Worm (Caenorhabditis elegans): ENCODE measurements around the gene his-31.

his-31 gene

ce11 chrIV:8339636-8340035 lies 5.9 kb upstream of the his-31 start, which contains the start of gene lgc-6:
TSS of gene lgc-6 (plus strand) at chrIV:8339936.
- TF ChIP-seq lin-13 (GFP tag; optimal IDR thresholded peaks at IDR 0.05) (no peak), vab-15 (tag; optimal IDR thresholded peaks at IDR 0.05) (no peak), fkh-4 (tag; optimal IDR thresholded peaks at IDR 0.05; ENCODE audit: borderline replicate concordance) (no peak), unc-30 (tag; optimal IDR thresholded peaks at IDR 0.05) (no peak), nhr-71 (tag; optimal IDR thresholded peaks at IDR 0.05) (no peak), isw-1 (GFP tag; IDR thresholded peaks at IDR 0.05) (no peak), nhr-77 (tag; optimal IDR thresholded peaks at IDR 0.05) (no peak), C16A3.4 (tag; optimal IDR thresholded peaks at IDR 0.05) (no peak), mef-2 (tag; optimal IDR thresholded peaks at IDR 0.05) (no peak), pag-3 (tag; optimal IDR thresholded peaks at IDR 0.05; ENCODE audit: borderline replicate concordance, insufficient read depth) (no peak), nhr-84 (tag; optimal IDR thresholded peaks at IDR 0.05) (no peak), hlh-4 (tag; optimal IDR thresholded peaks at IDR 0.05) (no peak)

ce11 chrIV:8333988-8334863 lies 443 bp upstream of the his-31 start, which contains the start of gene his-32:
TSS of gene his-32 (plus strand) at chrIV:8334305.
- TF ChIP-seq jun-1 (tag; optimal IDR thresholded peaks at IDR 0.05) (no peak), C16A3.4 (tag; optimal IDR thresholded peaks at IDR 0.05) (peak; percentile 61), elt-3 (tag; optimal IDR thresholded peaks at IDR 0.05) (peak in 1 of 6 experiments; percentile 47), lin-14 (GFP tag; optimal IDR thresholded peaks at IDR 0.05) (peak; percentile 75), mep-1 (tag; optimal IDR thresholded peaks at IDR 0.05) (peak; percentile 80), rnt-1 (tag; optimal IDR thresholded peaks at IDR 0.05) (peak; percentile 58), zip-4 (GFP tag; optimal IDR thresholded peaks at IDR 0.05) (no peak), lin-35 (GFP tag; optimal IDR thresholded peaks at IDR 0.05) (peak in 1 of 2 experiments; percentile 18), lin-13 (GFP tag; optimal IDR thresholded peaks at IDR 0.05) (peak; percentile 55), efl-3 (GFP tag; optimal IDR thresholded peaks at IDR 0.05) (peak; percentile 82), nhr-28 (tag; optimal IDR thresholded peaks at IDR 0.05) (no peak), skn-1 (tag; optimal IDR thresholded peaks at IDR 0.05) (no peak), xbp-1 (tag; optimal IDR thresholded peaks at IDR 0.05) (peak; percentile 39), ztf-4 (tag; optimal IDR thresholded peaks at IDR 0.05) (peak; percentile 72), nhr-47 (tag; optimal IDR thresholded peaks at IDR 0.05) (peak; percentile 62), nhr-90 (tag; optimal IDR thresholded peaks at IDR 0.05; ENCODE audit: poor library complexity) (peak; percentile 59), egl-13 (tag; optimal IDR thresholded peaks at IDR 0.05) (no peak), grh-1 (GFP tag; IDR thresholded peaks at IDR 0.05) (peak; percentile 21; the same call in 1 of the 2 replicates), sptf-1 (tag; optimal IDR thresholded peaks at IDR 0.05) (no peak), lsy-2 (tag; optimal IDR thresholded peaks at IDR 0.05) (peak in 1 of 2 experiments; percentile 71), mef-2 (tag; optimal IDR thresholded peaks at IDR 0.05) (no peak), lin-39 (tag; optimal IDR thresholded peaks at IDR 0.05) (peak; percentile 74), nhr-71 (tag; optimal IDR thresholded peaks at IDR 0.05) (peak; percentile 69), nhr-85 (tag) (peak; percentile 81), dpl-1 (GFP tag; optimal IDR thresholded peaks at IDR 0.05) (peak in 2 of 3 experiments; percentile 1 to 34), lir-3 (tag; optimal IDR thresholded peaks at IDR 0.05; ENCODE audit: poor library complexity) (peak; percentile 56), snu-23 (GFP tag; optimal IDR thresholded peaks at IDR 0.05) (peak; percentile 68), unc-86 (tag; optimal IDR thresholded peaks at IDR 0.05) (peak; percentile 75), ces-1 (GFP tag; optimal IDR thresholded peaks at IDR 0.05) (no peak), fkh-8 (tag; optimal IDR thresholded peaks at IDR 0.05) (no peak), ama-1 (optimal IDR thresholded peaks at IDR 0.05) (no peak), blmp-1 (tag; optimal IDR thresholded peaks at IDR 0.05) (peak; percentile 65), efl-1 (optimal IDR thresholded peaks at IDR 0.05) (peak; percentile 18 to 43), efl-1 (GFP tag; optimal IDR thresholded peaks at IDR 0.05 in 1 of 2) (peak in 1 of 2 experiments; percentile 89), ets-5 (GFP tag; IDR thresholded peaks at IDR 0.05) (no peak), tbx-2 (tag; optimal IDR thresholded peaks at IDR 0.05) (peak; percentile 38), swsn-7 (tag; optimal IDR thresholded peaks at IDR 0.05) (peak; percentile 79), ztf-11 (tag; optimal IDR thresholded peaks at IDR 0.05) (peak; percentile 60 to 97), nhr-19 (GFP tag; conservative IDR thresholded peaks at IDR 0.05) (peak; percentile 16; the same call in 1 of the 2 replicates), nhr-20 (tag; optimal IDR thresholded peaks at IDR 0.05) (peak; percentile 59)

Data from whole organism, L1 larva.